Worm (Caenorhabditis elegans): ENCODE data around the gene fahd-1.

fahd-1 gene

DNA sequence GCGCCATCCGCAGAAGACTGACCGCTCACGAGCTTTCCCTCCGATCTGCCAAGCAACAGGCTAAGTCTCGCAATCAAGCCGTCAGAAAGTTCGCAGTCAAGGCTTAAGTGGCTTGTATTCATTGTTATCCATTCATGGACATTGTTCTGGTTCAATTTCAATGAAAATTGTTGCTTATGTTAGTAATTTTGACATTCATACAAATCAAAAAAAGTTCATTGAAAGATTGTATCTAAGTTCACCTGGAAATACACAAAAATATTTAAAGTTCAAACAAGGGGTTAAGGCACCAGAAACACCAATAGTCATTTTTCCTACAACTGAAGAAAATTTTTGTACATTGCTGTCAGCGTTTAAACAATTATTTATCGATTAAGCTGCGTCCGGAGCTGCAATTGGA is 36.6 kb upstream of the fahd-1 start:
- TF ChIP-seq mab-5 (tag; optimal IDR thresholded peaks at IDR 0.05): no peak
- no peak for TF ChIP-seq zip-8 (tag; optimal IDR thresholded peaks at IDR 0.05)
- TF ChIP-seq hlh-1 (tag; optimal IDR thresholded peaks at IDR 0.05): no peak

- no peak for TF ChIP-seq sem-2 (GFP tag; optimal IDR thresholded peaks at IDR 0.05)
- no peak for TF ChIP-seq ztf-11 (tag; optimal IDR thresholded peaks at IDR 0.05)
- TF ChIP-seq nhr-12 (tag; optimal IDR thresholded peaks at IDR 0.05): no peak
- no peak for TF ChIP-seq unc-120 (tag; optimal IDR thresholded peaks at IDR 0.05; ENCODE audit: poor library complexity, severe bottlenecking)
- no peak for TF ChIP-seq ham-2 (GFP tag; optimal IDR thresholded peaks at IDR 0.05)
- TF ChIP-seq lin-13 (tag; optimal IDR thresholded peaks at IDR 0.05): no peak
- TF ChIP-seq cnd-1 (tag; optimal IDR thresholded peaks at IDR 0.05): no peak
- no peak for TF ChIP-seq ces-1 (GFP tag; optimal IDR thresholded peaks at IDR 0.05)
- TF ChIP-seq unc-39 (tag; optimal IDR thresholded peaks at IDR 0.05): no peak
- TF ChIP-seq sptf-1 (tag; optimal IDR thresholded peaks at IDR 0.05): no peak
- TF ChIP-seq elt-3 (tag; optimal IDR thresholded peaks at IDR 0.05): no peak
- no peak for TF ChIP-seq lsy-2 (tag; optimal IDR thresholded peaks at IDR 0.05)
Measured at ce11 chrIII:7857142-7857541, 34.9 kb upstream of the fahd-1 start, which contains the start of gene tag-307. TSS of gene tag-307 (minus strand) at chrIII:7857242.

ce11 chrIII:7858407-7859029 is 33.5 kb upstream of the fahd-1 start, which contains the start of the genes coq-5 and ufm-1:
TSS of gene coq-5 (minus strand) at chrIII:7858457.
TSS of gene ufm-1 (plus strand) at chrIII:7858979.
- TF ChIP-seq ces-1 (GFP tag; optimal IDR thresholded peaks at IDR 0.05) (peak; percentile 10), nhr-12 (tag; optimal IDR thresholded peaks at IDR 0.05) (no peak)

- TF ChIP-seq mab-5 (tag; optimal IDR thresholded peaks at IDR 0.05) (no peak), ceh-83 (GFP tag; optimal IDR thresholded peaks at IDR 0.05) (no peak), cnd-1 (tag; optimal IDR thresholded peaks at IDR 0.05) (no peak), flh-1 (GFP tag; optimal IDR thresholded peaks at IDR 0.05) (no peak), pha-4 (tag; optimal IDR thresholded peaks at IDR 0.05) (no peak), ceh-43 (GFP tag; optimal IDR thresholded peaks at IDR 0.05) (no peak), snpc-4 (tag; optimal IDR thresholded peaks at IDR 0.05) (no peak), sem-2 (GFP tag; optimal IDR thresholded peaks at IDR 0.05) (no peak), elt-3 (tag; optimal IDR thresholded peaks at IDR 0.05) (no peak), mls-2 (tag; optimal IDR thresholded peaks at IDR 0.05) (no peak), unc-62 (GFP tag; optimal IDR thresholded peaks at IDR 0.05) (no peak), nhr-237 (tag; optimal IDR thresholded peaks at IDR 0.05) (no peak), ham-2 (GFP tag; optimal IDR thresholded peaks at IDR 0.05) (no peak), bed-3 (GFP tag; optimal IDR thresholded peaks at IDR 0.05) (no peak), drap-1 (GFP tag; optimal IDR thresholded peaks at IDR 0.05) (no peak), tbx-8 (GFP tag; optimal IDR thresholded peaks at IDR 0.05) (no peak), nhr-28 (tag; optimal IDR thresholded peaks at IDR 0.05) (no peak), nhr-12 (tag; optimal IDR thresholded peaks at IDR 0.05) (no peak), M03D4.4 (tag; optimal IDR thresholded peaks at IDR 0.05) (no peak), sptf-1 (tag; optimal IDR thresholded peaks at IDR 0.05) (no peak)
Measured at ce11 chrIII:7859313-7859712, 32.7 kb upstream of the fahd-1 start, which contains the start of gene tomm-7. TSS of gene tomm-7 (plus strand) at chrIII:7859613.

DNA sequence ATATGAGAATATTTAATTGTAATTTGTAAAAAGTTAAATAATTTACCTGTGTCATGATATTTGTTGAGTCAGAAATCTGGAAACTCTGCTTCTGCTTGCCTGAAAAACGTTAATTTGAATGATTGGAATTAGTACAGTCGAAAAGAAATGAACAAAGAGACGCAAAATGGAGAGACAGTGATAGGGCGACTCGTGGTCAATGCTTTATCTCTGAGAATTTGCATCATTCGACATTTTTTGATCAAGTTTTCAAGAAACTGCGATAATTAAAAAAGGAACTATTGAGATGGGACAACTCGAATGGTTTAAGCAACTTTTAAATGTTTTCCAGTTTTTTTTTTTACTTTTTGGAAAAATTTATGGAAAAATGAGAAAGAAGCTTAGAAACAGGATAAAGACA is 31.2 kb upstream of the fahd-1 start, which contains the start of gene cuc-1:
Gene cuc-1 (minus strand): TSS at position 101 of the 400 bp plus-strand sequence.
- TF ChIP-seq zip-8 (tag; optimal IDR thresholded peaks at IDR 0.05) (peak; percentile 36), mls-2 (tag; optimal IDR thresholded peaks at IDR 0.05) (no peak)

DNA sequence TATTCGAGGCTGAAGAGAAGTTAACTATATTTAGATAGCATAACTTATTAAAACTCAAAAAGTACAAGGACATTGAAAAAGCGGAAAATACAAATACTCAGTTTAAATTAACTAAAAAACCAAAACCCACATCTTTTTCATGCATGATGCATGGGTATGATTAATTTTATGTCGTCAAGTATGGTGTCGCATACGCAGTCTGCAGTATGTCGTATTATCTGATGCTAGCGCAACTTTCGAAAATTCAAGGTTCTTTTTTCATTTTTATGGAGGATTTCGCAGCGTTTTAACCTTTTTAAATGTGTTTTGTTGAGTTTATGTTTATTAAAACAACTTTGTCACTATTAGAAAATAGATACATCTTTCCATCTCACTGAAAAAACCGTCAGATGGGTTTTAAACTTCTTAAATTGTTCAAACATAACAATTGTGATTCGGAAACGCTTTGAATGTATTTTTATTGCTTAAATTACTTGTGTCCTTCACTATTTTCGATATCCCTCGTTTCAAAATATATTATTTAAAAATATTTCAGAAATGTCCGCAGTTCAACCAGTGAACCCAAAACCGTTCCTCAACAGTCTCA is 30.4 kb upstream of the fahd-1 start, which contains the start of gene snr-5:
Gene snr-5 (plus strand): TSS at position 536 of the 586 bp plus-strand sequence.
- TF ChIP-seq ztf-11 (tag; optimal IDR thresholded peaks at IDR 0.05) (no peak), tbx-8 (GFP tag; optimal IDR thresholded peaks at IDR 0.05) (no peak), snpc-4 (tag; optimal IDR thresholded peaks at IDR 0.05) (no peak), ceh-83 (GFP tag; optimal IDR thresholded peaks at IDR 0.05) (no peak), nhr-12 (tag; optimal IDR thresholded peaks at IDR 0.05) (no peak), mab-5 (tag; optimal IDR thresholded peaks at IDR 0.05) (no peak)
